Worm (Caenorhabditis elegans): Measurements from ENCODE around the gene T21D12.7.

- no peak for TF ChIP-seq ces-1 (GFP tag; optimal IDR thresholded peaks at IDR 0.05)
- TF ChIP-seq vab-15 (tag; optimal IDR thresholded peaks at IDR 0.05), result no peak
- TF ChIP-seq ztf-11 (tag; optimal IDR thresholded peaks at IDR 0.05), result no peak
- no peak for TF ChIP-seq nhr-84 (tag; optimal IDR thresholded peaks at IDR 0.05)
Measured at ce11 chrIV:240257-240754, 51.0 kb downstream of the T21D12.7 start, which contains the start of the genes fnta-1 and cogc-8.

All from whole organism, L1 larva.